Fruit fly (Drosophila melanogaster) whole organism, embryonic: Measurements from ENCODE around the gene CG15332.

Source experiments
- Abd-B ChIP-seq: fragments of 200-800 bp; sonication (Bioruptor generic); optimal IDR thresholded peaks from 2 replicates; lab custom pipeline; 2018; ENCODE audit warnings: missing biosample characterization, mild to moderate bottlenecking, missing genetic modification characterization, moderate library complexity
- Atf6 ChIP-seq: fragments of 200-800 bp; sonication (Bioruptor generic); IDR thresholded peaks from 2 replicates; pipeline ENCODE4 v1.3.6; 2022; ENCODE audit warnings: missing biosample characterization, missing genetic modification characterization
- CG10565 ChIP-seq: fragments of 200-800 bp; sonication (Bioruptor generic); optimal IDR thresholded peaks from 3 replicates; lab custom pipeline; 2016; ENCODE audit warnings: missing biosample characterization, mild to moderate bottlenecking, missing genetic modification characterization
- CG10959 ChIP-seq: fragments of 200-800 bp; sonication (Bioruptor generic); IDR thresholded peaks from 2 replicates; pipeline ENCODE4 v1.3.6; 2022; ENCODE audit warnings: missing biosample characterization, missing genetic modification characterization
- CG11723 ChIP-seq: fragments of 200-800 bp; sonication (Bioruptor generic); optimal IDR thresholded peaks from 2 replicates; lab custom pipeline; 2017; ENCODE audit warnings: missing biosample characterization, mild to moderate bottlenecking, missing genetic modification characterization
- CG12104 ChIP-seq: fragments of 200-800 bp; sonication (Bioruptor generic); optimal IDR thresholded peaks from 3 replicates; lab custom pipeline; 2016; ENCODE audit warnings: missing biosample characterization, missing genetic modification characterization
- CG14965 ChIP-seq: fragments of 200-800 bp; sonication (Bioruptor generic); optimal IDR thresholded peaks from 2 replicates; lab custom pipeline; 2016; ENCODE audit warnings: missing biosample characterization, missing genetic modification characterization, borderline replicate concordance
- CG15696 ChIP-seq: fragments of 200-800 bp; sonication (Bioruptor generic); optimal IDR thresholded peaks from 2 replicates; lab custom pipeline; 2019; ENCODE audit warnings: missing biosample characterization, mild to moderate bottlenecking, missing genetic modification characterization, moderate library complexity
- CG2889 ChIP-seq: fragments of 200-800 bp; sonication (Bioruptor generic); IDR thresholded peaks from 3 replicates; pipeline ENCODE4 v1.3.6; 2022; ENCODE audit warnings: missing biosample characterization, missing genetic modification characterization
- CG33213 ChIP-seq: fragments of 200-800 bp; sonication (Bioruptor generic); optimal IDR thresholded peaks from 3 replicates; lab custom pipeline; 2016; ENCODE audit warnings: missing biosample characterization, missing genetic modification characterization
- CG3995 ChIP-seq: fragments of 200-800 bp; sonication (Bioruptor generic); optimal IDR thresholded peaks from 3 replicates; lab custom pipeline; 2016; ENCODE audit warnings: missing biosample characterization, missing genetic modification characterization
- CG6254 ChIP-seq: fragments of 200-800 bp; sonication (Bioruptor generic); optimal IDR thresholded peaks from 3 replicates; lab custom pipeline; 2017; ENCODE audit warnings: mild to moderate bottlenecking, missing biosample characterization, missing genetic modification reagents, missing genetic modification characterization
- CG6689 ChIP-seq: fragments of 200-800 bp; sonication (Bioruptor generic); IDR thresholded peaks from 2 replicates; pipeline ENCODE4 v1.3.6; 2022; ENCODE audit warnings: missing biosample characterization, missing genetic modification characterization
- CG6854 ChIP-seq: fragments of 200-800 bp; sonication (Bioruptor generic); optimal IDR thresholded peaks from 3 replicates; lab custom pipeline; 2017; ENCODE audit warnings: missing biosample characterization, mild to moderate bottlenecking, missing genetic modification characterization
- CG8281 ChIP-seq: fragments of 200-800 bp; sonication (Bioruptor generic); optimal IDR thresholded peaks from 2 replicates; lab custom pipeline; 2018; ENCODE audit warnings: missing biosample characterization, mild to moderate bottlenecking, missing genetic modification characterization, moderate library complexity
- CG8388 ChIP-seq: fragments of 200-800 bp; sonication (Bioruptor generic); optimal IDR thresholded peaks from 2 replicates; lab custom pipeline; 2019; ENCODE audit warnings: missing biosample characterization, mild to moderate bottlenecking, missing genetic modification characterization, moderate library complexity
- CG9609 ChIP-seq: fragments of 200-800 bp; sonication (Bioruptor generic); optimal IDR thresholded peaks from 3 replicates; lab custom pipeline; 2016; ENCODE audit warnings: missing biosample characterization, missing genetic modification characterization
- CG9817 ChIP-seq: fragments of 200-800 bp; sonication (Bioruptor generic); optimal IDR thresholded peaks from 2 replicates; lab custom pipeline; 2018; ENCODE audit warnings: missing biosample characterization, mild to moderate bottlenecking, missing genetic modification characterization, moderate library complexity
- D ChIP-seq, 2 experiments: fragments of 200-800 bp in 1 of 2; fragments of >200 bp in 1 of 2; sonication (Bioruptor generic) in 1 of 2; optimal IDR thresholded peaks; 2 replicates in 1 of 2; 3 replicates in 1 of 2; lab custom pipeline; 2017; ENCODE audit warnings: mild to moderate bottlenecking in 1 of 2, missing biosample characterization in 1 of 2, missing genetic modification characterization in 1 of 2, missing genetic modification reagents in 1 of 2
- Doc3 ChIP-seq: fragments of 200-800 bp; sonication (Bioruptor generic); IDR thresholded peaks from 3 replicates; pipeline ENCODE4 v1.3.6; 2022; ENCODE audit warnings: missing biosample characterization, missing genetic modification characterization; ENCODE audit not compliant: partially characterized antibody
- HHEX ChIP-seq: fragments of 200-800 bp; sonication (Bioruptor generic); optimal IDR thresholded peaks from 3 replicates; lab custom pipeline; 2017; ENCODE audit warnings: missing biosample characterization, mild to moderate bottlenecking, missing genetic modification characterization, missing genetic modification reagents
- HmgD ChIP-seq: fragments of 200-800 bp; sonication (Bioruptor generic); optimal IDR thresholded peaks from 3 replicates; lab custom pipeline; 2016; ENCODE audit warnings: missing biosample characterization, missing genetic modification characterization
- Hmx ChIP-seq: fragments of 200-800 bp; sonication (Bioruptor generic); optimal IDR thresholded peaks from 2 replicates; lab custom pipeline; 2016; ENCODE audit warnings: missing biosample characterization, missing genetic modification characterization
- Kr ChIP-seq: fragments of 200-800 bp; sonication (Bioruptor generic); optimal IDR thresholded peaks from 2 replicates; lab custom pipeline; 2017; ENCODE audit warnings: missing biosample characterization, mild to moderate bottlenecking, missing genetic modification characterization
- MTF-1 ChIP-seq: fragments of 200-800 bp; sonication (Bioruptor generic); optimal IDR thresholded peaks from 2 replicates; lab custom pipeline; 2018; ENCODE audit warnings: missing biosample characterization, mild to moderate bottlenecking, missing genetic modification characterization, borderline replicate concordance
- Mad ChIP-seq: fragments of 200-800 bp; sonication (Bioruptor generic); optimal IDR thresholded peaks from 2 replicates; lab custom pipeline; 2016; ENCODE audit warnings: missing biosample characterization, missing genetic modification characterization
- NfI ChIP-seq: fragments of 200-800 bp; sonication (Bioruptor generic); optimal IDR thresholded peaks from 3 replicates; lab custom pipeline; 2018; ENCODE audit warnings: missing biosample characterization, mild to moderate bottlenecking, missing genetic modification characterization, moderate library complexity
- Oaz ChIP-seq: fragments of 200-800 bp; sonication (Bioruptor generic); IDR thresholded peaks from 2 replicates; pipeline ENCODE4 v1.3.6; 2022; ENCODE audit warnings: missing biosample characterization, missing genetic modification characterization
- Opbp ChIP-seq: fragments of 200-800 bp; sonication (Bioruptor generic); IDR thresholded peaks from 3 replicates; pipeline ENCODE4 v1.3.6; 2022; ENCODE audit warnings: missing biosample characterization, missing genetic modification characterization; ENCODE audit not compliant: partially characterized antibody
- Xrp1 ChIP-seq: fragments of 200-800 bp; sonication (Bioruptor generic); IDR thresholded peaks from 2 replicates; pipeline ENCODE4 v1.3.6; 2022; ENCODE audit warnings: missing biosample characterization, missing genetic modification characterization
- YL-1 ChIP-seq: fragments of 200-800 bp; sonication (Bioruptor generic); optimal IDR thresholded peaks from 3 replicates; lab custom pipeline; 2017; ENCODE audit warnings: missing biosample characterization, mild to moderate bottlenecking, missing genetic modification characterization
- amos ChIP-seq: fragments of 200-800 bp; sonication (Bioruptor generic); IDR thresholded peaks from 2 replicates; pipeline ENCODE4 v1.3.6; 2022; ENCODE audit warnings: missing biosample characterization, missing genetic modification characterization; ENCODE audit not compliant: partially characterized antibody
- az2 ChIP-seq: fragments of 200-800 bp; sonication (Bioruptor generic); optimal IDR thresholded peaks from 3 replicates; lab custom pipeline; 2016; ENCODE audit warnings: missing biosample characterization, missing genetic modification characterization
- bowl ChIP-seq: fragments of 200-800 bp; sonication (Bioruptor generic); IDR thresholded peaks from 2 replicates; pipeline ENCODE4 v1.3.6; 2022; ENCODE audit warnings: missing biosample characterization, missing genetic modification characterization
- chif ChIP-seq, 2 experiments: fragments of 200-800 bp; sonication (Bioruptor generic); optimal IDR thresholded peaks; 3 replicates each; lab custom pipeline; 2016; ENCODE audit warnings: missing biosample characterization in 2 of 2, missing genetic modification characterization in 2 of 2
- chm ChIP-seq: fragments of 200-800 bp; sonication (Bioruptor generic); IDR thresholded peaks from 2 replicates; pipeline ENCODE4 v1.3.6; 2022; ENCODE audit warnings: missing biosample characterization, missing genetic modification characterization
- dati ChIP-seq: fragments of 200-800 bp; sonication (Bioruptor generic); IDR thresholded peaks from 2 replicates; pipeline ENCODE4 v1.3.6; 2022; ENCODE audit warnings: missing biosample characterization, missing genetic modification characterization
- emc ChIP-seq: fragments of 200-800 bp; sonication (Bioruptor generic); optimal IDR thresholded peaks from 2 replicates; lab custom pipeline; 2016; ENCODE audit warnings: missing biosample characterization, missing genetic modification characterization
- ewg ChIP-seq: fragments of 200-800 bp; sonication (Bioruptor generic); optimal IDR thresholded peaks from 3 replicates; lab custom pipeline; 2017; ENCODE audit warnings: mild to moderate bottlenecking, missing biosample characterization, missing genetic modification reagents, missing genetic modification characterization
- grn ChIP-seq: fragments of 200-800 bp; sonication (Bioruptor generic); optimal IDR thresholded peaks from 3 replicates; lab custom pipeline; 2017; ENCODE audit warnings: missing biosample characterization, missing genetic modification characterization
- ham ChIP-seq: fragments of 200-800 bp; sonication (Bioruptor generic); IDR thresholded peaks from 2 replicates; pipeline ENCODE4 v1.3.6; 2022; ENCODE audit warnings: missing biosample characterization, missing genetic modification characterization
- insv ChIP-seq, 2 experiments: fragments of 200-800 bp; sonication (Bioruptor generic); optimal IDR thresholded peaks; 3 replicates each; lab custom pipeline; 2016 to 2018; ENCODE audit warnings: missing biosample characterization in 2 of 2, missing genetic modification characterization in 2 of 2
- nom ChIP-seq: fragments of 200-800 bp; sonication (Bioruptor generic); optimal IDR thresholded peaks from 2 replicates; lab custom pipeline; 2017; ENCODE audit warnings: missing biosample characterization, missing genetic modification characterization, mild to moderate bottlenecking, moderate library complexity, missing genetic modification reagents
- otp ChIP-seq: fragments of 200-800 bp; sonication (Bioruptor generic); IDR thresholded peaks from 3 replicates; pipeline ENCODE4, ENCODE4 v1.3.6; 2022; ENCODE audit warnings: missing biosample characterization, missing genetic modification characterization
- pita ChIP-seq: fragments of 200-800 bp; sonication (Bioruptor generic); optimal IDR thresholded peaks from 2 replicates; lab custom pipeline; 2017; ENCODE audit warnings: missing biosample characterization, mild to moderate bottlenecking, missing genetic modification characterization
- scrt ChIP-seq: fragments of 200-800 bp; sonication (Bioruptor generic); optimal IDR thresholded peaks from 2 replicates; lab custom pipeline; 2018; ENCODE audit warnings: missing biosample characterization, mild to moderate bottlenecking, missing genetic modification characterization, moderate library complexity
- slbo ChIP-seq: fragments of 200-800 bp; sonication (Bioruptor generic); IDR thresholded peaks from 2 replicates; pipeline ENCODE4 v1.3.6; 2022; ENCODE audit warnings: missing biosample characterization, missing genetic modification characterization
- tup ChIP-seq: fragments of 200-800 bp; sonication (Bioruptor generic); optimal IDR thresholded peaks from 2 replicates; lab custom pipeline; 2016; ENCODE audit warnings: missing biosample characterization, mild to moderate bottlenecking, missing genetic modification characterization, moderate library complexity
- vfl ChIP-seq: fragments of 200-800 bp; sonication (Bioruptor generic); optimal IDR thresholded peaks from 2 replicates; lab custom pipeline; 2016; ENCODE audit warnings: missing biosample characterization, missing genetic modification characterization
- vvl ChIP-seq: fragments of 200-800 bp; sonication (Bioruptor generic); IDR thresholded peaks from 2 replicates; pipeline ENCODE4 v1.3.6; 2022; ENCODE audit warnings: missing biosample characterization, missing genetic modification characterization

Gene CG15332

DNA sequence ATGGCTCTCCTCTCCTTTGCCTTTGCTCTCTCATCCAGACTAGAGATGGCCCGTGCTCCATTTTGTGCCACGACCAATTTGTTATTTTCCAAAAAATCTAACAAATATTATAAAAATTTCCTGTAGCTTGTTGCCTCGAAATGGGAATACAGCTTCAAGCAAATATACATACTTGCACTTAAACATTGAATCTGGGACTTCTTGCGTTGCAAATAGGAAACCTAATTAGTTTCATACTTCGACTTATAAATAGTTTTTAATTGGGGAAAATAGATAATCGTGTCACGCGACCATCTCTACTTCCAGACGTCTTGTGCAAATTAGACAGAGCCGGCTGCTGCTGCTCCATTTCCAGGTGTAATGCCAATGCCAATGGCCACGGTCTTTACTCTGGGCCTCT, 14.6 kb upstream of the CG15332 start (continued):
- TF ChIP-seq MTF-1 (GFP tag; lab: Kevin White, UChicago) (no peak), Doc3 (GFP tag; lab: Robert Waterston, UW) (peak; percentile 67), Kr (GFP tag; lab: Kevin White, UChicago) (no peak), ham (GFP tag; lab: Robert Waterston, UW) (no peak), nom (peak; percentile 73), Mad (GFP tag; lab: Kevin White, UChicago) (peak; percentile 33), chm (GFP tag; lab: Robert Waterston, UW) (no peak), CG2889 (GFP tag; lab: Robert Waterston, UW) (no peak), grn (no peak), CG11723 (no peak), vvl (no peak; the same call in 1 of the 2 replicates), Hmx (GFP tag; lab: Kevin White, UChicago) (no peak), slbo (GFP tag; lab: Robert Waterston, UW) (peak; percentile 41; the same call in 1 of the 2 replicates), chif (GFP tag; optimal IDR thresholded peaks at IDR 0.05; lab: Kevin White, UChicago) (peak in 1 of 2 experiments; percentile 42), YL-1 (GFP tag; lab: Kevin White, UChicago) (no peak), CG8388 (GFP tag; lab: Kevin White, UChicago) (no peak), dati (GFP tag; lab: Robert Waterston, UW) (no peak), insv (GFP tag; optimal IDR thresholded peaks at IDR 0.05; lab: Kevin White, UChicago) (no peak), HmgD (GFP tag; lab: Kevin White, UChicago) (no peak), CG15696 (tag; lab: Kevin White, UChicago) (peak; percentile 62), az2 (GFP tag; lab: Kevin White, UChicago) (peak; percentile 37), otp (GFP tag; lab: Robert Waterston, UW) (no peak), CG10959 (GFP tag; lab: Robert Waterston, UW) (no peak), amos (GFP tag; lab: Robert Waterston, UW) (peak; percentile 41), Opbp (no peak), emc (peak; percentile 6), ewg (no peak), Xrp1 (GFP tag; lab: Robert Waterston, UW) (peak; percentile 57; the same call in 1 of the 2 replicates), CG6689 (GFP tag; lab: Robert Waterston, UW) (peak; percentile 54), CG12104 (GFP tag; lab: Kevin White, UChicago) (peak; percentile 27), pita (GFP tag; lab: Kevin White, UChicago) (no peak), CG6254 (GFP tag; lab: Kevin White, UChicago) (no peak), CG3995 (GFP tag; lab: Kevin White, UChicago) (no peak), CG6854 (GFP tag; lab: Kevin White, UChicago) (peak; percentile 17), HHEX (GFP tag; lab: Kevin White, UChicago) (peak; percentile 34), CG8281 (tag; lab: Kevin White, UChicago) (no peak), CG14965 (GFP tag; lab: Kevin White, UChicago) (no peak), Atf6 (no peak), CG9817 (tag; lab: Kevin White, UChicago) (peak; percentile 57), bowl (GFP tag; lab: Robert Waterston, UW) (no peak), D (optimal IDR thresholded peaks at IDR 0.05; lab: Kevin White, UChicago) (no peak), D (GFP tag; optimal IDR thresholded peaks at IDR 0.05; lab: Kevin White, UChicago) (peak; percentile 27), CG33213 (GFP tag; lab: Kevin White, UChicago) (peak; percentile 0), tup (GFP tag; lab: Kevin White, UChicago) (no peak), CG9609 (GFP tag; lab: Kevin White, UChicago) (no peak), Abd-B (GFP tag; lab: Kevin White, UChicago) (peak; percentile 43), vfl (GFP tag; lab: Kevin White, UChicago) (no peak), Oaz (GFP tag; lab: Robert Waterston, UW) (no peak), NfI (GFP tag; lab: Kevin White, UChicago) (peak; percentile 45), scrt (GFP tag; lab: Kevin White, UChicago) (peak; percentile 34), CG10565 (no peak)
